Worm (Caenorhabditis elegans) whole organism, L1 larva: ENCODE results near the gene F53A2.9.

Experiments used
- blmp-1 ChIP-seq: fragments of 150-350 bp; optimal IDR thresholded peaks from 2 replicates; lab custom pipeline; 2014; ENCODE audit warnings: missing biosample characterization, missing genetic modification characterization
- ceh-90 ChIP-seq: sonication (generic microtip); optimal IDR thresholded peaks from 2 replicates; lab custom pipeline; 2016; ENCODE audit warnings: missing genetic modification characterization, missing compliant biosample characterization
- ces-1 ChIP-seq: fragments of 150-350 bp; optimal IDR thresholded peaks from 2 replicates; lab custom pipeline; 2014; ENCODE audit warnings: missing biosample characterization, missing genetic modification reagents, missing genetic modification characterization
- efl-1 ChIP-seq, 4 experiments: fragments of 150-350 bp; optimal IDR thresholded peaks in 3 of 4; peaks in 1 of 4; 1 replicate in 1 of 4; 2 replicates in 3 of 4; lab custom pipeline; 2014; ENCODE audit warnings: missing biosample characterization in 2 of 4, missing genetic modification characterization in 2 of 4, missing genetic modification reagents in 2 of 4
- egl-27 ChIP-seq, 2 experiments: fragments of 150-350 bp in 1 of 2; sonication (generic microtip); optimal IDR thresholded peaks; 3 replicates each; lab custom pipeline; 2017 to 2018; ENCODE audit warnings: missing biosample characterization in 2 of 2, missing genetic modification characterization in 2 of 2, missing genetic modification reagents in 2 of 2
- lin-39 ChIP-seq: fragments of 150-350 bp; optimal IDR thresholded peaks from 2 replicates; lab custom pipeline; 2014; ENCODE audit warnings: missing biosample characterization, missing genetic modification reagents, missing genetic modification characterization
- nhr-12 ChIP-seq: sonication (generic microtip); optimal IDR thresholded peaks from 2 replicates; lab custom pipeline; 2017; ENCODE audit warnings: missing biosample characterization, missing genetic modification characterization
- nhr-28 ChIP-seq: fragments of 150-350 bp; optimal IDR thresholded peaks from 2 replicates; lab custom pipeline; 2014; ENCODE audit warnings: missing biosample characterization, missing genetic modification characterization
- nhr-71 ChIP-seq: sonication (generic microtip); optimal IDR thresholded peaks from 2 replicates; lab custom pipeline; 2016; ENCODE audit warnings: mild to moderate bottlenecking, missing genetic modification characterization, moderate library complexity, missing compliant biosample characterization
- pag-3 ChIP-seq: sonication (generic microtip); optimal IDR thresholded peaks from 2 replicates; lab custom pipeline; 2017; ENCODE audit warnings: missing genetic modification characterization, mild to moderate bottlenecking, missing compliant biosample characterization, antibody characterized with exemption, borderline replicate concordance; ENCODE audit not compliant: insufficient read depth
- pqm-1 ChIP-seq: sonication (generic microtip); optimal IDR thresholded peaks from 3 replicates; lab custom pipeline; 2017; ENCODE audit warnings: missing biosample characterization, missing genetic modification characterization
- snpc-4 ChIP-seq: fragments of 150-350 bp; optimal IDR thresholded peaks from 2 replicates; lab custom pipeline; 2014; ENCODE audit warnings: missing biosample characterization, missing genetic modification characterization
- unc-62 ChIP-seq: fragments of 150-350 bp; optimal IDR thresholded peaks from 2 replicates; lab custom pipeline; 2014; ENCODE audit warnings: missing biosample characterization, missing genetic modification reagents, missing genetic modification characterization

ce11 chrIII:13395262-13395661 is 36.1 kb upstream of the F53A2.9 start, which contains the start of gene F11F1.1:
- TF ChIP-seq ceh-90 (tag; lab: Kevin White, UChicago) = no peak
- TF ChIP-seq nhr-28 = no peak
- TF ChIP-seq ces-1 (GFP tag; lab: Kevin White, UChicago) = no peak
- no peak for TF ChIP-seq egl-27 (tag; optimal IDR thresholded peaks at IDR 0.05; lab: Kevin White, UChicago)
- no peak for TF ChIP-seq pag-3 (tag; lab: Kevin White, UChicago)
- TF ChIP-seq efl-1 (optimal IDR thresholded peaks at IDR 0.05; lab: Kevin White, UChicago) = no peak
- TF ChIP-seq efl-1 (GFP tag; optimal IDR thresholded peaks at IDR 0.05 in 1 of 2; lab: Kevin White, UChicago) = no peak
- no peak for TF ChIP-seq snpc-4 (tag; lab: Kevin White, UChicago)
- TF ChIP-seq pqm-1 = no peak
- TF ChIP-seq lin-39 (tag; lab: Kevin White, UChicago) = no peak
- no peak for TF ChIP-seq nhr-71 (tag; lab: Kevin White, UChicago)
- TF ChIP-seq unc-62 (GFP tag; lab: Kevin White, UChicago) = no peak
- TF ChIP-seq blmp-1 (tag; lab: Kevin White, UChicago) = peak; percentile 17
- TF ChIP-seq nhr-12 (tag; lab: Kevin White, UChicago) = no peak
